Worm (Caenorhabditis elegans): ENCODE measurements around the gene F21C10.1.

Gene F21C10.1

DNA sequence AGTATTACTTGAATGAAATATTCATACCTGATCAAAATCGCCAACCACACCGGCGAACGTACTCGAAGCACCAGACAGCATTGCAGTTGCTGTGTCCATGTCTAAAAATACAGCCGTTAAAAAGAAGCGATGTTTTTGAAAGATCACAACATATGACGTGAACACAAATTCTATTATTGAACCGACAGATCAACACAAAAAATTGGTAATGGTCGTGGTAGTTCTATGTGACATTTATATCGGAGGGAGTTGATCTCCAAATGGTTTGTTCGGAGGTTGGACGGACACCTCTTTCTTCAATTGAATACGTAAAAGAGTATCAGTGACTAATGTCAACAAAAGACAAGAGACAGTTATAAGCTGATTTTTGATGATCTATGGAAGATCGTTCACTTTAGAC lies 9.2 kb downstream of the F21C10.1 start, which contains the start of gene pitr-3:
TSS of gene pitr-3 (minus strand) at position 101 of the 400 bp plus-strand sequence.
- TF ChIP-seq tbx-7 (tag; optimal IDR thresholded peaks at IDR 0.05): no peak
- TF ChIP-seq nhr-11 (tag; optimal IDR thresholded peaks at IDR 0.05): no peak
- no peak for TF ChIP-seq T23F11.4 (GFP tag; optimal IDR thresholded peaks at IDR 0.05)
- no peak for TF ChIP-seq sox-2 (GFP tag; IDR thresholded peaks at IDR 0.05)
- TF ChIP-seq unc-3 (GFP tag; conservative IDR thresholded peaks at IDR 0.05): no peak
- TF ChIP-seq unc-3 (tag; optimal IDR thresholded peaks at IDR 0.05): no peak
- TF ChIP-seq mec-3 (tag; optimal IDR thresholded peaks at IDR 0.05; ENCODE audit: borderline replicate concordance): no peak
- no peak for TF ChIP-seq unc-55 (GFP tag; optimal IDR thresholded peaks at IDR 0.05)
- no peak for TF ChIP-seq odd-2 (tag; optimal IDR thresholded peaks at IDR 0.05)
- TF ChIP-seq syd-9 (tag; optimal IDR thresholded peaks at IDR 0.05): no peak
- no peak for TF ChIP-seq pag-3 (tag; optimal IDR thresholded peaks at IDR 0.05; ENCODE audit: borderline replicate concordance)
- no peak for TF ChIP-seq F13H6.1 (tag; optimal IDR thresholded peaks at IDR 0.05)
- TF ChIP-seq elt-4 (tag; optimal IDR thresholded peaks at IDR 0.05): no peak
- no peak for TF ChIP-seq sdc-2 (tag; optimal IDR thresholded peaks at IDR 0.05)
- no peak for TF ChIP-seq ceh-30 (tag; optimal IDR thresholded peaks at IDR 0.05)
- TF ChIP-seq Y22D7AL.16 (tag; optimal IDR thresholded peaks at IDR 0.05): no peak
- no peak for TF ChIP-seq che-1 (tag; optimal IDR thresholded peaks at IDR 0.05)

DNA sequence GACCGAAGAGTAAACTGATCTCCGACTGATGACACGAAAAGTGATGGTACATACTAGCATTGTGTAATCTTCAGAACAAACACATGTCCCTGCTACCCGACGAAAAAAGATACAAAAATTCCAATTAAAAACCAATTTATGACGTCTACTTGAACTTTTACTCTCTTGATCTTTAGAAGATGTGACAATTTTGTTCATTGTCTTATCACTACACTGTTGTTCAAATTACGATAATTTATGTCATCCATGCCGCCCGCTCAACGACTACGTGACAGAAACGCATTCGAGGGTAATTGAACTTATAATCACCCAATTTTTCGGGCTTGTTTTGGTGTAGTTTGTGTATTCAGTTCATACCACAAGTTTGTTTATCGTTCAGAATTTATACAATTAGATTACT lies 11.8 kb downstream of the F21C10.1 start:
- TF ChIP-seq sox-2 (GFP tag; IDR thresholded peaks at IDR 0.05) (no peak), pag-3 (tag; optimal IDR thresholded peaks at IDR 0.05; ENCODE audit: borderline replicate concordance) (no peak), lin-11 (tag; optimal IDR thresholded peaks at IDR 0.05) (no peak), unc-86 (tag; optimal IDR thresholded peaks at IDR 0.05) (no peak), odd-2 (tag; optimal IDR thresholded peaks at IDR 0.05) (no peak), T23F11.4 (GFP tag; optimal IDR thresholded peaks at IDR 0.05) (no peak), tbx-2 (tag; optimal IDR thresholded peaks at IDR 0.05) (no peak), Y22D7AL.16 (tag; optimal IDR thresholded peaks at IDR 0.05) (no peak), zip-5 (tag; optimal IDR thresholded peaks at IDR 0.05) (no peak), sox-4 (tag; optimal IDR thresholded peaks at IDR 0.05) (no peak), tbx-7 (tag; optimal IDR thresholded peaks at IDR 0.05) (no peak), ceh-22 (tag; optimal IDR thresholded peaks at IDR 0.05) (no peak)

DNA sequence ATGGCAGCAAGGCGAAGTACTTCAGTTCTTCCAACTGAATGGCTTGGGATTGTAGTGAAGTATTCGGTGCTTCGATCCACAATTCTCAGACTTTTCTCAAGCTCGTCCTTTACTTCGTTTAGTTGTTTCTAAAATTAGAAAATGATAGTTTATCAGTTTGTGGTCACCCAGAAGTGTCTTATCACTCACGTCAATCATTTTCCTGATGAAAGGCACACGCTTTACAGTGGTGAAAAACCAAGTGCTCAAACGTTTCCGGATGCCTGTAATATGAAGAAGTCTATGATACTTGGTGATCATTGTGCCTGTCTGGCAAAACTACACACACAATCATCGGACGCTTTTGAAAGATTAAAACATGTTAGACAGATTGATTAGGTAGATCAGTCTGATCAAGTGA lies 14.1 kb downstream of the F21C10.1 start:
- TF ChIP-seq ceh-30 (tag; optimal IDR thresholded peaks at IDR 0.05): no peak
- TF ChIP-seq ceh-14 (tag; optimal IDR thresholded peaks at IDR 0.05): no peak
- TF ChIP-seq elt-2 (tag; optimal IDR thresholded peaks at IDR 0.05): peak; percentile 19
- no peak for TF ChIP-seq ttx-3 (tag; optimal IDR thresholded peaks at IDR 0.05)

DNA sequence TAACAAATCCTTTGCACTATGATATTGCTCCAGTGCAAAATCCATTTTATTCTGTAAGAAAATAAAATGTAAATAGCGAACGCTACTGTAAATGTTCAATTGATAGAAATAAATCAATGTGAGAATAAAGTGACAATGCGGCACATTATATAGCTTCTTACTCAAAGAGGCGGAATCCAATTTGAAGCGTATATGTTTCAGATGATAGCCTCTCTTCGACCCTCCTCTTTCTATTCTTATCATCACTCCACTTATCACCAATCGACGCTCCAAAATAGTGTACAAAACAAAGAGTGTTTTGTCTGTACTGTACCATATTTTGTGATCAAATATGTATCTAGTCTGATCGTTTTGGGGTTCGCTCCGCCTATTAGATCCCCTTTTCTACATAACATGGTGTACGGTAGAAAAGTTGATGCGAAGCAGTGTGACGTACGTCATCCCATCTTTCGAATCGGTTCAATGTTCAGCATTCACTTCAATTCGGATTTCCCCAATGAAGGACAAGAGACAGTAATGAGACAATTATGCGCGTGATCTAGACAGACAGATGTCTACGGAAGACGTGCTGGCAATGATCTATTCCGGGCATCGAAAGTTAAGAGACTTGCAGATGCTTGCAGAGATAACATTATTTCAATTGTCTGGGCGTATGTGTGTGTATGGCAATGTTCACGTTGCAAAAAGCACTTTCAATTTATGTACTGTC lies 14.9 kb downstream of the F21C10.1 start, which contains the start of gene spl-2:
TSS of gene spl-2 (minus strand) at position 51 of the 709 bp plus-strand sequence.
- TF ChIP-seq elt-2 (tag; optimal IDR thresholded peaks at IDR 0.05) (peak; percentile 22), ceh-19 (GFP tag; optimal IDR thresholded peaks at IDR 0.05) (no peak)

DNA sequence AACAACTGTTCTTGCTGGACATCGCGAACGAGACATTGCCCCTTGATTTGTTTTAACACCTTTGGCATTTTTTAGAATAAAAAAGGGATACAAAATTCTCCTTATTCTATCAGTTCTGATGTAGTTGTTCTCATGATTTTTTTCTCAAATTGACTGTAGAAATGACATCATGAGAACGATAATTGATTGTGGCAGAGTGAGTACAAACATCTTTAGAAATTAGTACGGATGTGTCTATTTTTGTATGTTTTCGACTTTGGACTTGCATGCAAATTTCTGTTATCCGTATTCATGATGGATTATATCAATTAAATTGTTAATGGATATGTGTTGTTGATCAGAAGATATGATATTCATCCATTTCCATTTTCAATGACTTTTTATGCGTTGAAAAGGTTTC lies 16.0 kb downstream of the F21C10.1 start:
- no peak for TF ChIP-seq C08G9.2 (tag; optimal IDR thresholded peaks at IDR 0.05)
- TF ChIP-seq ceh-22 (tag; optimal IDR thresholded peaks at IDR 0.05): no peak
- TF ChIP-seq odd-2 (tag; optimal IDR thresholded peaks at IDR 0.05): no peak
- TF ChIP-seq ceh-2 (tag; optimal IDR thresholded peaks at IDR 0.05): no peak
- TF ChIP-seq hlh-15 (tag; optimal IDR thresholded peaks at IDR 0.05): no peak
- TF ChIP-seq ceh-19 (GFP tag; optimal IDR thresholded peaks at IDR 0.05): no peak
- no peak for TF ChIP-seq elt-2 (tag; optimal IDR thresholded peaks at IDR 0.05)
- no peak for TF ChIP-seq pha-2 (tag; optimal IDR thresholded peaks at IDR 0.05)
- no peak for TF ChIP-seq unc-3 (GFP tag; conservative IDR thresholded peaks at IDR 0.05)
- TF ChIP-seq unc-3 (tag; optimal IDR thresholded peaks at IDR 0.05): no peak
- TF ChIP-seq dve-1 (tag; optimal IDR thresholded peaks at IDR 0.05): no peak
- no peak for TF ChIP-seq sdc-2 (tag; optimal IDR thresholded peaks at IDR 0.05)
- TF ChIP-seq hlh-8 (tag; optimal IDR thresholded peaks at IDR 0.05): no peak
- TF ChIP-seq pha-4 (tag; optimal IDR thresholded peaks at IDR 0.05): no peak

Data from whole organism, late embryonic.